Fruit fly (Drosophila melanogaster) whole organism, adult: Measurements from ENCODE around the gene CG10907.
A peak's percentile ranks its signal among the peaks of the same experiment; 100 is the strongest.

Experiments
- CG11617 ChIP-seq: fragments of 200-800 bp; sonication (Bioruptor generic); optimal IDR thresholded peaks from 2 replicates; lab custom pipeline; 2017; ENCODE audit warnings: mild to moderate bottlenecking, missing biosample characterization, missing genetic modification reagents, missing genetic modification characterization
- CG12768 ChIP-seq: fragments of 200-800 bp; sonication (Bioruptor generic); optimal IDR thresholded peaks from 2 replicates; lab custom pipeline; 2017; ENCODE audit warnings: missing biosample characterization, missing genetic modification characterization, mild to moderate bottlenecking, moderate library complexity, missing genetic modification reagents
- CG14711 ChIP-seq: fragments of 200-800 bp; sonication (Bioruptor generic); optimal IDR thresholded peaks from 2 replicates; lab custom pipeline; 2018; ENCODE audit warnings: missing biosample characterization, mild to moderate bottlenecking, missing genetic modification characterization, moderate library complexity
- CG1620 ChIP-seq: fragments of 200-800 bp; sonication (Bioruptor generic); optimal IDR thresholded peaks from 2 replicates; lab custom pipeline; 2016; ENCODE audit warnings: missing biosample characterization, missing genetic modification characterization
- CG33017 ChIP-seq: fragments of 200-800 bp; sonication (Bioruptor generic); optimal IDR thresholded peaks from 2 replicates; lab custom pipeline; 2018; ENCODE audit warnings: missing biosample characterization, mild to moderate bottlenecking, missing genetic modification characterization, moderate library complexity
- CG5204 ChIP-seq: fragments of 200-800 bp; sonication (Bioruptor generic); optimal IDR thresholded peaks from 2 replicates; lab custom pipeline; 2016; ENCODE audit warnings: missing biosample characterization, missing genetic modification characterization
- CG7045 ChIP-seq: fragments of 200-800 bp; sonication (Bioruptor generic); optimal IDR thresholded peaks from 2 replicates; lab custom pipeline; 2017; ENCODE audit warnings: missing biosample characterization, mild to moderate bottlenecking, missing genetic modification characterization
- CG7101 ChIP-seq: fragments of 200-800 bp; sonication (Bioruptor generic); optimal IDR thresholded peaks from 2 replicates; lab custom pipeline; 2018; ENCODE audit warnings: missing biosample characterization, mild to moderate bottlenecking, missing genetic modification characterization, moderate library complexity
- Clk ChIP-seq: fragments of 200-800 bp; sonication (Bioruptor generic); optimal IDR thresholded peaks from 2 replicates; lab custom pipeline; 2017; ENCODE audit warnings: missing biosample characterization, missing genetic modification characterization
- Crg-1 ChIP-seq: fragments of 200-800 bp; sonication (Bioruptor generic); optimal IDR thresholded peaks from 2 replicates; lab custom pipeline; 2016; ENCODE audit warnings: missing biosample characterization, missing genetic modification characterization
- Hr96 ChIP-seq: fragments of 200-800 bp; sonication (Bioruptor generic); optimal IDR thresholded peaks from 2 replicates; lab custom pipeline; 2016; ENCODE audit warnings: missing biosample characterization, missing genetic modification characterization
- Mnt ChIP-seq: fragments of 200-800 bp; sonication (Bioruptor generic); optimal IDR thresholded peaks from 2 replicates; lab custom pipeline; 2016; ENCODE audit warnings: missing biosample characterization, mild to moderate bottlenecking, missing genetic modification characterization
- bab1 ChIP-seq: fragments of 200-800 bp; sonication (Bioruptor generic); optimal IDR thresholded peaks from 3 replicates; lab custom pipeline; 2019; ENCODE audit warnings: missing biosample characterization, mild to moderate bottlenecking, missing genetic modification characterization, moderate library complexity
- cic ChIP-seq: fragments of 200-800 bp; sonication (Bioruptor generic); optimal IDR thresholded peaks from 2 replicates; lab custom pipeline; 2017; ENCODE audit warnings: missing biosample characterization, mild to moderate bottlenecking, missing genetic modification characterization, moderate library complexity
- cnc ChIP-seq, 2 experiments: fragments of >200 bp; optimal IDR thresholded peaks; 2 replicates each; lab custom pipeline; 2017
- kay ChIP-seq: fragments of 200-800 bp; sonication (Bioruptor generic); peaks from one replicate; lab custom pipeline; 2016; ENCODE audit warnings: missing biosample characterization, missing genetic modification characterization, borderline replicate concordance
- ovo ChIP-seq: fragments of 200-800 bp; sonication (Bioruptor generic); optimal IDR thresholded peaks from 2 replicates; lab custom pipeline; 2016; ENCODE audit warnings: missing biosample characterization, missing genetic modification characterization
- pad ChIP-seq: fragments of 200-800 bp; sonication (Bioruptor generic); optimal IDR thresholded peaks from 3 replicates; lab custom pipeline; 2017; ENCODE audit warnings: missing biosample characterization, missing genetic modification characterization, mild to moderate bottlenecking, moderate library complexity, missing genetic modification reagents
- tj ChIP-seq: fragments of 200-800 bp; sonication (Bioruptor generic); optimal IDR thresholded peaks from 3 replicates; lab custom pipeline; 2017; ENCODE audit warnings: missing biosample characterization, mild to moderate bottlenecking, missing genetic modification characterization, moderate library complexity
- toe ChIP-seq: fragments of 200-800 bp; sonication (Bioruptor generic); optimal IDR thresholded peaks from 2 replicates; lab custom pipeline; 2016; ENCODE audit warnings: missing biosample characterization, missing genetic modification characterization

CG10907 gene

DNA sequence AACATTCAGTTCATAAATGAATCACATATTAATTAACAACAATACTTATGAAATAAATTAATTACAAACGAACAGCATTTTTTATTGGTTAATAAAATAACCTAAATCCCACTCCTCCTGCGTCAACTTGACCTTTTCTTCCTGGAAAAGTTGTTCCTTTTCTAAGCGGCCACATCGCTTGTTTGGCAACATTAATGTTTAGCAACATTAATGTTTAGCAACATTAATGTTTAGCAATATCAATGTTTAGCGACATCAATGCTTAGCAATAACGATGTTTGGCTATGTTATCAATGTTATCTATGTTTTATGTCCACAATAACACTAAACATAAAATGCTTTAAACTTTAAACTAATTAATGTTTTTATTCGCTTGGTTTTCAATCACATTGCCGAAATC is 23.3 kb downstream of the CG10907 start:
- TF ChIP-seq kay (GFP tag; lab: Kevin White, UChicago): peak; percentile 73
- TF ChIP-seq CG7045 (GFP tag; lab: Kevin White, UChicago): no peak

DNA sequence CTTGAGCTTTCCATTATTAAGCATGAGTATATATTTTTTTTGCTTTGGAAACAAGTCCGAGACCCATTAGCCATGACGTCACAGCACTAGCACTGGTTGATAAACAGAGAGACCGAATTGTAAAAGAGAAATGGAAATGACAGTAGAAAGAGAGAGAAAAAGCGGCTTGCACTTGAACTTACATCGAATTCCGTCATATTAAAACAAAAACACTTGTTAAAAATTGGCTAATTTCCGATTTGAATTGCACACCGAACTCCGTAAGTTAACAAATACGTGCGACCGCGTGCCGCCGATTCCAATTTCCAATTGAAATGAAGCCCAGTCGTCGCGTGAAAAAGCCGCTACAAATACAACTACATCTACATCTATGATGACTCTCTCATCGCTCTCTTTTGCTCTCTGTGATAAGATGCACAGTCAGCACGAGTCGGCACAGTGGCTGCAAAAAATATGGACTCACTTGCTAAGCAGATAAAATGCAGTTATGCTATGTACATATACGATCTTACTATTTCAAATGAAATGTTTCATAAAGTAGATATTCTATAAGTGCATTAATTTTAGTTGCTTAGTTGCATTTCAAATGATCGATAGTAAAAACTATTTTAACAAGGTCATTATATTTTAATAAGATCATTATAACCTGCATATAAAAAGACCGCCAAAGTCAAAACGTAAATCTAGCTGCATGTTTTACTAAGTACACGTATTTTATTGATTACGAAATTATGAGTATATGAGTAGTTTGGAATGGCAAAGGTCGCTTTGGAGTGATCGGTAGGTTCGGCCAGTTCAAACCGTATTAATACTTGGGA is 26.5 kb downstream of the CG10907 start:
- TF ChIP-seq CG14711 (tag; lab: Kevin White, UChicago) (no peak), CG5204 (GFP tag; lab: Kevin White, UChicago) (no peak), Mnt (GFP tag; lab: Kevin White, UChicago) (peak; percentile 89), cic (peak; percentile 91), bab1 (GFP tag; lab: Kevin White, UChicago) (peak; percentile 64), cnc (optimal IDR thresholded peaks at IDR 0.05; lab: Kevin White, UChicago) (peak; percentile 65 to 92), ovo (peak; percentile 83), Hr96 (GFP tag; lab: Kevin White, UChicago) (peak; percentile 30), CG7101 (tag; lab: Kevin White, UChicago) (peak; percentile 51), Crg-1 (GFP tag; lab: Kevin White, UChicago) (no peak), kay (GFP tag; lab: Kevin White, UChicago) (peak; percentile 99), CG11617 (GFP tag; lab: Kevin White, UChicago) (peak; percentile 37), CG12768 (GFP tag; lab: Kevin White, UChicago) (peak; percentile 12), CG33017 (tag; lab: Kevin White, UChicago) (peak; percentile 60), pad (GFP tag; lab: Kevin White, UChicago) (no peak), Clk (no peak), CG7045 (GFP tag; lab: Kevin White, UChicago) (peak; percentile 32), toe (GFP tag; lab: Kevin White, UChicago) (peak; percentile 24), tj (GFP tag; lab: Kevin White, UChicago) (peak; percentile 99), CG1620 (peak; percentile 33)

DNA sequence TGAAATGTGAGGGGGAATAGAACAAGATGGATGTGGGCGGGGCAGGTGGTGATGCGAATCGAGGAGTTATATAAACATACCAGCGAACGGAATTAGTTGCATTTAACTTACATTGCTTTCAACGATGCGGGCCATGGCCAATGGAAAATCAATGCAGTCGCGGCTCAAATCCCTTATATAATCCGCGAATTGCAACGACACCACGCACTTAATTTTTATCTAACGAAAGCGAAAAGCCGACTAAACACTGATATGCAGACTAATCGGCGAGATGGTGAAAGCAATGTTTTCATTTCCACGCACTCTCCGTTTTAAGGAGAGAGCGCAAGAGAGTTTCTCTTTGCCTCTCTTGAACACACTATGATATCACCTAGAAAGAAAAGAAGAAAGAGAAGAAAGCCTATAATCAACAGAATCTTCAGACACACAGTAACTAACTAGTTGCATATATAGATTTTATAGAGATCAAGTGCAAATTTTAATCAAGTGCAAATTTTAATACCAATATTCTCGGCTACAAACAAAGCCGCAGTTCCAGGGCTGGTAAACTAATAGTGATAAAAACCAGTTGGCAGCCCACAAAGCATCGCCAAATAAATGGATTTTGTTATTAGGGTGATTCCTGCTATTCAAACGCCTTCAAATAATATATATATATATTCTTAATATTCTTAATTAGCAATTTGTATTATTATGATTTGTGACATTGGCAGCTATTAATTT is 28.6 kb downstream of the CG10907 start, which contains the start of the genes CG11597 and CG5946:
TSS of gene CG11597 (minus strand) at position 553 of the 723 bp plus-strand sequence.
TSS of gene CG5946 (minus strand) at position 553 of the 723 bp plus-strand sequence.
- TF ChIP-seq CG12768 (GFP tag; lab: Kevin White, UChicago) (no peak), kay (GFP tag; lab: Kevin White, UChicago) (no peak), Mnt (GFP tag; lab: Kevin White, UChicago) (no peak), Crg-1 (GFP tag; lab: Kevin White, UChicago) (no peak), CG5204 (GFP tag; lab: Kevin White, UChicago) (no peak), CG33017 (tag; lab: Kevin White, UChicago) (no peak), tj (GFP tag; lab: Kevin White, UChicago) (no peak), CG14711 (tag; lab: Kevin White, UChicago) (no peak), CG7045 (GFP tag; lab: Kevin White, UChicago) (no peak), cic (no peak), Hr96 (GFP tag; lab: Kevin White, UChicago) (no peak), CG7101 (tag; lab: Kevin White, UChicago) (no peak), ovo (no peak), bab1 (GFP tag; lab: Kevin White, UChicago) (no peak), CG1620 (no peak), pad (GFP tag; lab: Kevin White, UChicago) (no peak), CG11617 (GFP tag; lab: Kevin White, UChicago) (no peak), Clk (no peak), toe (GFP tag; lab: Kevin White, UChicago) (no peak)

DNA sequence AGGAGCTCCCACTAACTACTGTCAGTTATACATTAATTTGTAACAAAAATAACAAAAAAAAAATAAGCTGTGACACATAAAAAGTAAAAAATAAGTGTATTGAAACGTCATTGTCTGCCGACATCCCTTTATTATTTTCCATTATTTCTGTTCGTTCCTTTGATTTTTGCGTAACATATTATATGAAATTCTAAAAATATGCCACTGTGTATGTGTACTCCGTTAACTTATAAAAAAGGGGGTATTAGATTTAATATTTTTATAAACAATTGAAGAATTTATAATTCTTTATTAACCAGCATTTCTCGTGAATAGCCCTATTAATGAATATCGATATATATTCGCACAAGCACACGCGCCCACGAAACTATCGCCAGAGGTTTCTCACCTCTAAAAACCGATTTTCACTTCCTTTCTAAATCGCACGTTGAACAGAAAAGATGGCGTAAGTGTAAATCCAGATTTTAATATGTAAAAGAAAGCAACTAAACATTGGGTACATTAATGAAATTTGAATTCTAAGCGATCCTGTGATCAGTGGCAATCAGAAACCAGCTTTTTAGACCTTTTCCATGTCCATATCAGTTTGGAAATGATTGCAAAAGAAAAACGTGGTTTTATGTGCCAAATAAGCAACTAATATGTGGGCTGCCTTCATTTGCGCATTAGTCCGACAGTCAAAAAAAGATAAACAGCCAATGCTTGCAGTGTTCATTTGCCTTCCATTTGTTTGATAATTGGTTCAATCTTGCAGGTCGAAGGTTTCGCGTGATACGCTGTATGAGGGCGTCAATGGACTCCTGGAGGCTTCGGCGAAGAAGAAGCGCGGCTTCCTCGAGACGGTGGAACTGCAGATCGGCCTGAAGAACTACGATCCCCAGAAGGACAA is 29.4 kb downstream of the CG10907 start, which contains the start of gene RpL10Ab:
TSS of gene RpL10Ab (plus strand) at position 406 of the 889 bp plus-strand sequence.
- TF ChIP-seq CG12768 (GFP tag; lab: Kevin White, UChicago) (peak; percentile 38), cic (no peak), Crg-1 (GFP tag; lab: Kevin White, UChicago) (no peak), ovo (peak; percentile 51), CG7045 (GFP tag; lab: Kevin White, UChicago) (peak; percentile 15), Hr96 (GFP tag; lab: Kevin White, UChicago) (peak; percentile 50), CG5204 (GFP tag; lab: Kevin White, UChicago) (peak; percentile 24), CG14711 (tag; lab: Kevin White, UChicago) (peak; percentile 40), tj (GFP tag; lab: Kevin White, UChicago) (peak; percentile 26), CG33017 (tag; lab: Kevin White, UChicago) (peak; percentile 58), cnc (optimal IDR thresholded peaks at IDR 0.05; lab: Kevin White, UChicago) (no peak), pad (GFP tag; lab: Kevin White, UChicago) (peak; percentile 49), toe (GFP tag; lab: Kevin White, UChicago) (peak; percentile 60), kay (GFP tag; lab: Kevin White, UChicago) (peak; percentile 89), bab1 (GFP tag; lab: Kevin White, UChicago) (peak; percentile 72), CG11617 (GFP tag; lab: Kevin White, UChicago) (peak; percentile 73), Mnt (GFP tag; lab: Kevin White, UChicago) (peak; percentile 88), CG1620 (peak; percentile 77), Clk (no peak), CG7101 (tag; lab: Kevin White, UChicago) (peak; percentile 72)
